Worm (Caenorhabditis elegans): ENCODE measurements around the gene swan-1.

DNA sequence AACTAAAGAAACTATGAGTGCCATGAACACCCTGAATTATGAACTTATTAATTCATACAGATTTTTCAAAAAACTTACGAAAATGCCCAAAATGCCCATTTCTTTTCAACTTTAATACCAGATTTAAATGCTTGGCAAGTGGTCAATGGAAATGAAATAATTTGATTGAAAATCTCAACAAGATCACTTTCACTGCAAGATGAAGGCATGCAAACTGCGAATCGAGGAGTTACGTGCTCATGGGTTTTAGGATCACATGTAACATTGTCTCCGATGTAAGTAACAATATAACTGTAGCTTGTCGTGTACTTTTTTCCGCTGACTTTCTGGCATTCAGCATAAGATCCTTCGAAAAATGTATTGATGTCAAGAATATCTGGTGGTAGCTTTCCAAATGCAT, 26.1 kb downstream of the swan-1 start:
- TF ChIP-seq tbx-2 (tag; optimal IDR thresholded peaks at IDR 0.05) (no peak), ceh-22 (tag; optimal IDR thresholded peaks at IDR 0.05) (no peak), fax-1 (tag; optimal IDR thresholded peaks at IDR 0.05) (no peak), ama-1 (optimal IDR thresholded peaks at IDR 0.05) (no peak), pqm-1 (tag; optimal IDR thresholded peaks at IDR 0.05) (no peak), ceh-19 (GFP tag; optimal IDR thresholded peaks at IDR 0.05) (no peak), ceh-18 (tag; optimal IDR thresholded peaks at IDR 0.05) (no peak), sox-4 (tag; optimal IDR thresholded peaks at IDR 0.05) (no peak), ets-4 (tag; optimal IDR thresholded peaks at IDR 0.05) (no peak), nfya-1 (tag; optimal IDR thresholded peaks at IDR 0.05) (no peak), eyg-1 (tag; optimal IDR thresholded peaks at IDR 0.05) (no peak), C38D4.7 (GFP tag; optimal IDR thresholded peaks at IDR 0.05) (no peak), fkh-6 (tag; optimal IDR thresholded peaks at IDR 0.05) (no peak), zip-5 (tag; optimal IDR thresholded peaks at IDR 0.05) (no peak)
